Worm (Caenorhabditis elegans) whole organism, L4 larva: ENCODE results near the gene Y54G2A.44.

Source experiments
- F37D6.2 ChIP-seq: sonication (generic microtip); optimal IDR thresholded peaks from 2 replicates; lab custom pipeline; 2016; ENCODE audit warnings: mild to moderate bottlenecking, missing genetic modification characterization, missing compliant biosample characterization
- F49E8.2 ChIP-seq: sonication (generic microtip); optimal IDR thresholded peaks from 2 replicates; lab custom pipeline; 2016; ENCODE audit warnings: missing compliant biosample characterization, mild to moderate bottlenecking, missing genetic modification characterization, borderline replicate concordance
- R02D3.7 ChIP-seq: fragments of 150-350 bp; sonication (generic microtip); optimal IDR thresholded peaks from 3 replicates; lab custom pipeline; 2014; ENCODE audit warnings: missing biosample characterization, missing genetic modification characterization
- T20F7.1 ChIP-seq: fragments of 200-800 bp; sonication (Bioruptor generic); optimal IDR thresholded peaks from 2 replicates; lab custom pipeline; 2018; ENCODE audit warnings: mild to moderate bottlenecking, missing genetic modification characterization, missing compliant biosample characterization
- T26A8.4 ChIP-seq: fragments of 200-800 bp; sonication (Bioruptor generic); IDR thresholded peaks from 2 replicates; pipeline ENCODE4 v1.3.6; 2022; ENCODE audit warnings: missing genetic modification characterization, missing compliant biosample characterization
- Y5F2A.4 ChIP-seq: fragments of 200-800 bp; sonication (Bioruptor generic); optimal IDR thresholded peaks from 2 replicates; lab custom pipeline; 2018; ENCODE audit warnings: mild to moderate bottlenecking, missing genetic modification characterization, missing compliant biosample characterization
- Y75B8A.6 ChIP-seq: fragments of 200-800 bp; sonication (Bioruptor generic); IDR thresholded peaks from 2 replicates; pipeline ENCODE4 v1.3.6; 2022; ENCODE audit warnings: missing genetic modification reagents, missing genetic modification characterization, missing compliant biosample characterization
- ZK546.5 ChIP-seq, 2 experiments: sonication (generic microtip); optimal IDR thresholded peaks; 2 replicates each; lab custom pipeline; 2017; ENCODE audit warnings: missing biosample characterization in 2 of 2, missing genetic modification characterization in 2 of 2
- aha-1 ChIP-seq: fragments of 150-350 bp; peaks from one replicate; lab custom pipeline; 2014; ENCODE audit warnings: missing biosample characterization, missing genetic modification characterization
- aly-2 ChIP-seq: sonication (generic microtip); optimal IDR thresholded peaks from 2 replicates; lab custom pipeline; 2018; ENCODE audit warnings: missing biosample characterization, missing genetic modification characterization
- ceh-32 ChIP-seq: sonication (generic microtip); optimal IDR thresholded peaks from 2 replicates; lab custom pipeline; 2016; ENCODE audit warnings: mild to moderate bottlenecking, missing genetic modification characterization, missing compliant biosample characterization; ENCODE audit not compliant: poor library complexity
- ceh-62 ChIP-seq: sonication (generic microtip); optimal IDR thresholded peaks from 2 replicates; lab custom pipeline; 2017; ENCODE audit warnings: missing biosample characterization, missing genetic modification characterization
- daf-19 ChIP-seq: fragments of 200-800 bp; sonication (Bioruptor generic); conservative IDR thresholded peaks from 2 replicates; pipeline ENCODE4 v1.3.6; 2022; ENCODE audit warnings: missing genetic modification characterization, missing compliant biosample characterization
- daf-8 ChIP-seq: fragments of 200-800 bp; sonication (Bioruptor generic); IDR thresholded peaks from 2 replicates; pipeline ENCODE4 v1.3.6; 2022; ENCODE audit warnings: missing genetic modification characterization, missing compliant biosample characterization
- dmd-6 ChIP-seq: fragments of 200-800 bp; sonication (Bioruptor generic); IDR thresholded peaks from 2 replicates; pipeline ENCODE4 v1.3.6; 2022; ENCODE audit warnings: missing genetic modification reagents, missing genetic modification characterization, missing compliant biosample characterization
- dmd-8 ChIP-seq: fragments of 200-800 bp; sonication (Bioruptor generic); IDR thresholded peaks from 2 replicates; pipeline ENCODE4 v1.3.6; 2022; ENCODE audit warnings: missing genetic modification characterization, missing compliant biosample characterization
- duxl-1 ChIP-seq: sonication (generic microtip); optimal IDR thresholded peaks from 2 replicates; lab custom pipeline; 2016; ENCODE audit warnings: mild to moderate bottlenecking, missing genetic modification characterization, moderate library complexity, missing compliant biosample characterization; ENCODE audit not compliant: poor library complexity
- dve-1 ChIP-seq: sonication (generic microtip); optimal IDR thresholded peaks from 2 replicates; lab custom pipeline; 2017; ENCODE audit warnings: antibody characterized with exemption, mild to moderate bottlenecking, missing genetic modification characterization, missing compliant biosample characterization; ENCODE audit not compliant: insufficient read depth
- egl-27 ChIP-seq: sonication (generic microtip); optimal IDR thresholded peaks from 3 replicates; lab custom pipeline; 2017; ENCODE audit warnings: missing biosample characterization, missing genetic modification reagents, missing genetic modification characterization
- egl-43 ChIP-seq: fragments of 200-800 bp; sonication (Bioruptor generic); IDR thresholded peaks from 2 replicates; pipeline ENCODE4 v1.3.6; 2022; ENCODE audit warnings: missing genetic modification reagents, missing genetic modification characterization, missing compliant biosample characterization
- fkh-10 ChIP-seq: fragments of 150-350 bp; optimal IDR thresholded peaks from 2 replicates; lab custom pipeline; 2014; ENCODE audit warnings: missing biosample characterization, missing genetic modification reagents, missing genetic modification characterization
- fos-1 ChIP-seq: fragments of 150-350 bp; optimal IDR thresholded peaks from 2 replicates; lab custom pipeline; 2014; ENCODE audit warnings: missing biosample characterization, missing genetic modification characterization
- hif-1 ChIP-seq, 2 experiments: sonication (generic microtip); optimal IDR thresholded peaks; 2 replicates each; lab custom pipeline; 2016 to 2017; ENCODE audit warnings: missing compliant biosample characterization in 2 of 2, missing genetic modification characterization in 2 of 2, missing genetic modification reagents in 2 of 2, missing genotype in 2 of 2, mild to moderate bottlenecking in 1 of 2
- hlh-11 ChIP-seq: fragments of 200-800 bp; sonication (Bioruptor generic); optimal IDR thresholded peaks from 2 replicates; lab custom pipeline; 2018; ENCODE audit warnings: mild to moderate bottlenecking, missing genetic modification characterization, missing compliant biosample characterization
- jun-1 ChIP-seq: fragments of 150-350 bp; optimal IDR thresholded peaks from 2 replicates; lab custom pipeline; 2014; ENCODE audit warnings: missing biosample characterization, missing genetic modification reagents, missing genetic modification characterization
- lin-13 ChIP-seq: fragments of 150-350 bp; optimal IDR thresholded peaks from 2 replicates; lab custom pipeline; 2014; ENCODE audit warnings: missing biosample characterization, missing genetic modification reagents, missing genetic modification characterization
- lin-15B ChIP-seq: fragments of 150-350 bp; sonication (generic microtip); optimal IDR thresholded peaks from 3 replicates; lab custom pipeline; 2014; ENCODE audit warnings: missing biosample characterization, missing genetic modification characterization
- lin-39 ChIP-seq: fragments of 150-350 bp; optimal IDR thresholded peaks from 2 replicates; lab custom pipeline; 2014; ENCODE audit warnings: missing biosample characterization, missing genetic modification reagents, missing genetic modification characterization
- lir-3 ChIP-seq: sonication (generic microtip); optimal IDR thresholded peaks from 2 replicates; lab custom pipeline; 2016; ENCODE audit warnings: mild to moderate bottlenecking, missing genetic modification characterization, missing compliant biosample characterization
- lsy-2 ChIP-seq, 2 experiments: fragments of 150-350 bp in 1 of 2; sonication (generic microtip) in 1 of 2; optimal IDR thresholded peaks; 2 replicates each; lab custom pipeline; 2014 to 2017; ENCODE audit warnings: missing biosample characterization in 2 of 2, missing genetic modification characterization in 2 of 2
- mdl-1 ChIP-seq, 2 experiments: fragments of 150-350 bp in 1 of 2; sonication (generic microtip) in 1 of 2; optimal IDR thresholded peaks; 2 replicates each; lab custom pipeline; 2014 to 2017; ENCODE audit warnings: missing biosample characterization in 2 of 2, missing genetic modification characterization in 2 of 2
- mxl-2 ChIP-seq: fragments of 200-800 bp; sonication (Bioruptor generic); conservative IDR thresholded peaks from 2 replicates; pipeline ENCODE4 v1.3.6; 2022; ENCODE audit warnings: missing genetic modification reagents, missing genetic modification characterization, missing compliant biosample characterization
- mxl-3 ChIP-seq: fragments of 200-800 bp; sonication (Bioruptor generic); optimal IDR thresholded peaks from 2 replicates; lab custom pipeline; 2018; ENCODE audit warnings: mild to moderate bottlenecking, missing genetic modification characterization, missing compliant biosample characterization
- nhr-10 ChIP-seq: fragments of 150-350 bp; optimal IDR thresholded peaks from 2 replicates; lab custom pipeline; 2014; ENCODE audit warnings: missing biosample characterization, missing genetic modification characterization
- nhr-11 ChIP-seq: fragments of 150-350 bp; optimal IDR thresholded peaks from 2 replicates; lab custom pipeline; 2014; ENCODE audit warnings: missing biosample characterization, missing genetic modification characterization
- nhr-237 ChIP-seq: sonication (generic microtip); optimal IDR thresholded peaks from 2 replicates; lab custom pipeline; 2017; ENCODE audit warnings: missing biosample characterization, missing genetic modification characterization
- nhr-42 ChIP-seq: fragments of 200-800 bp; sonication (Bioruptor generic); IDR thresholded peaks from 2 replicates; pipeline ENCODE4 v1.3.6; 2022; ENCODE audit warnings: missing genetic modification characterization, missing compliant biosample characterization
- nhr-76 ChIP-seq: fragments of 150-350 bp; optimal IDR thresholded peaks from 2 replicates; lab custom pipeline; 2014; ENCODE audit warnings: missing biosample characterization, missing genetic modification characterization
- nhr-77 ChIP-seq: fragments of 150-350 bp; optimal IDR thresholded peaks from 2 replicates; lab custom pipeline; 2014; ENCODE audit warnings: missing biosample characterization, missing genetic modification characterization
- pqm-1 ChIP-seq: sonication (generic microtip); optimal IDR thresholded peaks from 2 replicates; lab custom pipeline; 2017; ENCODE audit warnings: missing biosample characterization, missing genetic modification characterization
- rbr-2 ChIP-seq: sonication (generic microtip); optimal IDR thresholded peaks from 2 replicates; lab custom pipeline; 2016; ENCODE audit warnings: missing genotype, missing genetic modification characterization, missing compliant biosample characterization
- set-16 ChIP-seq: fragments of 200-800 bp; sonication (Bioruptor generic); IDR thresholded peaks from 2 replicates; pipeline ENCODE4 v1.3.6; 2022; ENCODE audit warnings: missing genetic modification reagents, missing genetic modification characterization, missing compliant biosample characterization
- spr-1 ChIP-seq: sonication (generic microtip); optimal IDR thresholded peaks from 2 replicates; lab custom pipeline; 2016; ENCODE audit warnings: mild to moderate bottlenecking, missing genetic modification characterization, missing compliant biosample characterization
- spr-3 ChIP-seq: fragments of 200-800 bp; sonication (Bioruptor generic); optimal IDR thresholded peaks from 2 replicates; lab custom pipeline; 2018; ENCODE audit warnings: mild to moderate bottlenecking, missing genetic modification characterization, missing compliant biosample characterization
- unc-130 ChIP-seq: sonication (generic microtip); optimal IDR thresholded peaks from 2 replicates; lab custom pipeline; 2016; ENCODE audit warnings: missing genetic modification reagents, missing genetic modification characterization, missing compliant biosample characterization
- zip-2 ChIP-seq: fragments of 150-350 bp; optimal IDR thresholded peaks from 2 replicates; lab custom pipeline; 2014; ENCODE audit warnings: missing biosample characterization, missing genetic modification characterization

Gene Y54G2A.44

ce11 chrIV:2774500-2774899 lies 27.2 kb upstream of the Y54G2A.44 start (continued):
- TF ChIP-seq nhr-77 (tag; lab: Kevin White, UChicago): peak; percentile 85
- TF ChIP-seq unc-130 (GFP tag; lab: Kevin White, UChicago): no peak
- TF ChIP-seq lsy-2 (tag; optimal IDR thresholded peaks at IDR 0.05; lab: Kevin White, UChicago): peak; percentile 17 to 82
- no peak for TF ChIP-seq zip-2
- TF ChIP-seq ZK546.5 (tag; optimal IDR thresholded peaks at IDR 0.05; lab: Kevin White, UChicago): no peak
- TF ChIP-seq daf-8 (GFP tag; lab: Robert Waterston, UW): no peak
- TF ChIP-seq Y5F2A.4: no peak
- no peak for TF ChIP-seq F49E8.2
- TF ChIP-seq R02D3.7: no peak
- TF ChIP-seq mxl-3 (GFP tag; lab: Kevin White, UChicago): peak; percentile 73
- peak; percentile 31; the same call in 1 of the 2 replicates for TF ChIP-seq set-16
- no peak for TF ChIP-seq lin-39 (tag; lab: Kevin White, UChicago)
- peak; percentile 98 for TF ChIP-seq aha-1 (tag; lab: Kevin White, UChicago)
- TF ChIP-seq fos-1 (tag; lab: Kevin White, UChicago): no peak
- peak; percentile 94 for TF ChIP-seq hlh-11
- TF ChIP-seq fkh-10 (GFP tag; lab: Kevin White, UChicago): no peak
- no peak for TF ChIP-seq nhr-237 (tag; lab: Kevin White, UChicago)
- TF ChIP-seq ceh-32 (tag; lab: Kevin White, UChicago): no peak
- no peak for TF ChIP-seq duxl-1 (tag; lab: Kevin White, UChicago)
- peak; percentile 78 for TF ChIP-seq dmd-6 (GFP tag; lab: Robert Waterston, UW)
- no peak for TF ChIP-seq F37D6.2 (tag; lab: Kevin White, UChicago)
- no peak for TF ChIP-seq ceh-62
- no peak for TF ChIP-seq jun-1 (tag; lab: Kevin White, UChicago)
- peak; percentile 39 for TF ChIP-seq spr-1 (tag; lab: Kevin White, UChicago)
- TF ChIP-seq dve-1 (tag; lab: Kevin White, UChicago): peak; percentile 92
- TF ChIP-seq nhr-76 (tag; lab: Kevin White, UChicago): no peak
- peak; percentile 53 for TF ChIP-seq nhr-10
- peak; percentile 9 to 87 for TF ChIP-seq mdl-1 (tag; optimal IDR thresholded peaks at IDR 0.05; lab: Kevin White, UChicago)
- TF ChIP-seq T20F7.1 (GFP tag; lab: Kevin White, UChicago): peak; percentile 9
- no peak for TF ChIP-seq lin-15B (tag; lab: Kevin White, UChicago)
- no peak for TF ChIP-seq aly-2 (tag; lab: Kevin White, UChicago)
- TF ChIP-seq egl-27 (tag; lab: Kevin White, UChicago): no peak
- no peak for TF ChIP-seq dmd-8 (GFP tag; lab: Robert Waterston, UW)
- peak; percentile 52 for TF ChIP-seq rbr-2
- peak; percentile 64 for TF ChIP-seq T26A8.4
- no peak for TF ChIP-seq spr-3 (GFP tag; lab: Kevin White, UChicago)
- TF ChIP-seq daf-19 (GFP tag; lab: Robert Waterston, UW): no peak
- peak; percentile 75 for TF ChIP-seq lin-13 (GFP tag; lab: Kevin White, UChicago)
- TF ChIP-seq mxl-2: no peak
- TF ChIP-seq hif-1 (tag; optimal IDR thresholded peaks at IDR 0.05; lab: Kevin White, UChicago): peak in 1 of 2 experiments; percentile 43
- TF ChIP-seq nhr-42 (GFP tag; lab: Robert Waterston, UW): 0 out of 2 replicates have a peak, but pooled peaks have one; percentile 58
- TF ChIP-seq lir-3: no peak
- peak; percentile 66 for TF ChIP-seq nhr-11 (tag; lab: Kevin White, UChicago)
- 0 out of 2 replicates have a peak, but pooled peaks have one; percentile 26 for TF ChIP-seq Y75B8A.6 (GFP tag; lab: Robert Waterston, UW)
- peak; percentile 57; the same call in 1 of the 2 replicates for TF ChIP-seq egl-43 (GFP tag; lab: Robert Waterston, UW)
- TF ChIP-seq pqm-1 (tag; lab: Kevin White, UChicago): no peak
- TF ChIP-seq, all 104 proteins: peak for 41
